Worm (Caenorhabditis elegans) whole organism, late embryonic: ENCODE data around the gene R07E4.3.

Experiments
- F13H6.1 ChIP-seq: sonication (generic microtip); optimal IDR thresholded peaks from 2 replicates; lab custom pipeline; 2016; ENCODE audit warnings: missing genetic modification characterization, missing compliant biosample characterization
- K09A11.1 ChIP-seq: sonication (generic microtip); optimal IDR thresholded peaks from 2 replicates; lab custom pipeline; 2017; ENCODE audit warnings: antibody characterized with exemption, mild to moderate bottlenecking, missing genetic modification characterization, missing compliant biosample characterization; ENCODE audit not compliant: insufficient read depth
- Y22D7AL.16 ChIP-seq: sonication (generic microtip); optimal IDR thresholded peaks from 2 replicates; lab custom pipeline; 2016; ENCODE audit warnings: missing genetic modification characterization, missing compliant biosample characterization
- ceh-14 ChIP-seq: sonication (generic microtip); optimal IDR thresholded peaks from 2 replicates; lab custom pipeline; 2016; ENCODE audit warnings: missing genotype, missing genetic modification characterization, missing compliant biosample characterization
- ceh-18 ChIP-seq: sonication (generic microtip); optimal IDR thresholded peaks from 2 replicates; lab custom pipeline; 2016; ENCODE audit warnings: missing genetic modification characterization, missing compliant biosample characterization
- ceh-19 ChIP-seq: fragments of 200-800 bp; sonication (Bioruptor generic); optimal IDR thresholded peaks from 2 replicates; lab custom pipeline; 2018; ENCODE audit warnings: mild to moderate bottlenecking, missing genetic modification characterization, missing compliant biosample characterization
- ceh-22 ChIP-seq: sonication (generic microtip); optimal IDR thresholded peaks from 2 replicates; lab custom pipeline; 2017; ENCODE audit warnings: missing biosample characterization, missing genetic modification characterization
- ceh-24 ChIP-seq: sonication (generic microtip); optimal IDR thresholded peaks from 2 replicates; lab custom pipeline; 2016; ENCODE audit warnings: mild to moderate bottlenecking, missing genetic modification characterization, missing compliant biosample characterization
- ceh-30 ChIP-seq: fragments of 150-350 bp; optimal IDR thresholded peaks from 2 replicates; lab custom pipeline; 2014; ENCODE audit warnings: missing biosample characterization, missing genetic modification characterization
- ceh-34 ChIP-seq: sonication (generic microtip); optimal IDR thresholded peaks from 2 replicates; lab custom pipeline; 2016; ENCODE audit warnings: mild to moderate bottlenecking, missing genetic modification characterization, missing compliant biosample characterization
- ceh-45 ChIP-seq: fragments of 200-800 bp; sonication (Bioruptor generic); IDR thresholded peaks from 2 replicates; pipeline ENCODE4 v1.3.6; 2022; ENCODE audit warnings: missing genetic modification reagents, missing genetic modification characterization, missing compliant biosample characterization
- ceh-48 ChIP-seq: sonication (generic microtip); optimal IDR thresholded peaks from 2 replicates; lab custom pipeline; 2016; ENCODE audit warnings: missing genetic modification characterization, inconsistent platforms, missing compliant biosample characterization
- elt-2 ChIP-seq: sonication (generic microtip); optimal IDR thresholded peaks from 2 replicates; lab custom pipeline; 2016; ENCODE audit warnings: missing genetic modification reagents, missing genetic modification characterization, missing compliant biosample characterization
- elt-4 ChIP-seq: sonication (generic microtip); optimal IDR thresholded peaks from 2 replicates; lab custom pipeline; 2016; ENCODE audit warnings: missing genetic modification characterization, missing compliant biosample characterization
- ets-4 ChIP-seq: sonication (generic microtip); optimal IDR thresholded peaks from 2 replicates; lab custom pipeline; 2016; ENCODE audit warnings: missing genetic modification characterization, missing compliant biosample characterization
- fax-1 ChIP-seq: sonication (generic microtip); optimal IDR thresholded peaks from 2 replicates; lab custom pipeline; 2016; ENCODE audit warnings: missing genotype, missing genetic modification characterization, missing compliant biosample characterization
- fkh-10 ChIP-seq: fragments of 150-350 bp; optimal IDR thresholded peaks from 2 replicates; lab custom pipeline; 2014; ENCODE audit warnings: missing biosample characterization, missing genetic modification reagents, missing genetic modification characterization
- hlh-13 ChIP-seq: fragments of 200-800 bp; sonication (Bioruptor generic); optimal IDR thresholded peaks from 2 replicates; lab custom pipeline; 2018; ENCODE audit warnings: mild to moderate bottlenecking, missing genetic modification characterization, missing compliant biosample characterization
- hlh-15 ChIP-seq: sonication (generic microtip); optimal IDR thresholded peaks from 2 replicates; lab custom pipeline; 2016; ENCODE audit warnings: missing genetic modification characterization, missing compliant biosample characterization
- hlh-30 ChIP-seq: sonication (generic microtip); optimal IDR thresholded peaks from 2 replicates; lab custom pipeline; 2017; ENCODE audit warnings: antibody characterized with exemption, missing genetic modification characterization, missing compliant biosample characterization; ENCODE audit not compliant: insufficient read depth
- hlh-6 ChIP-seq: sonication (generic microtip); optimal IDR thresholded peaks from 2 replicates; lab custom pipeline; 2016; ENCODE audit warnings: missing genotype, missing genetic modification characterization, missing compliant biosample characterization
- hlh-8 ChIP-seq: sonication (generic microtip); optimal IDR thresholded peaks from 2 replicates; lab custom pipeline; 2016; ENCODE audit warnings: missing genotype, missing genetic modification characterization, missing compliant biosample characterization
- lim-6 ChIP-seq: sonication (generic microtip); optimal IDR thresholded peaks from 2 replicates; lab custom pipeline; 2016; ENCODE audit warnings: missing genetic modification characterization, missing compliant biosample characterization
- lin-11 ChIP-seq: fragments of 200-800 bp; sonication (Bioruptor generic); optimal IDR thresholded peaks from 2 replicates; lab custom pipeline; 2018; ENCODE audit warnings: mild to moderate bottlenecking, missing genetic modification characterization, missing compliant biosample characterization
- mec-3 ChIP-seq: sonication (generic microtip); optimal IDR thresholded peaks from 2 replicates; lab custom pipeline; 2016; ENCODE audit warnings: borderline replicate concordance, missing genetic modification characterization, missing compliant biosample characterization
- nfya-1 ChIP-seq: sonication (generic microtip); optimal IDR thresholded peaks from 2 replicates; lab custom pipeline; 2017; ENCODE audit warnings: missing genetic modification characterization, mild to moderate bottlenecking, missing compliant biosample characterization, antibody characterized with exemption, moderate library complexity
- nhr-11 ChIP-seq: fragments of 150-350 bp; optimal IDR thresholded peaks from 2 replicates; lab custom pipeline; 2014; ENCODE audit warnings: missing biosample characterization, missing genetic modification characterization
- nhr-232 ChIP-seq: sonication (generic microtip); optimal IDR thresholded peaks from 2 replicates; lab custom pipeline; 2016; ENCODE audit warnings: missing genetic modification characterization, missing compliant biosample characterization
- npax-4 ChIP-seq: sonication (generic microtip); optimal IDR thresholded peaks from 2 replicates; lab custom pipeline; 2016; ENCODE audit warnings: missing genetic modification characterization, missing compliant biosample characterization
- odd-2 ChIP-seq: sonication (generic microtip); optimal IDR thresholded peaks from 2 replicates; lab custom pipeline; 2017; ENCODE audit warnings: antibody characterized with exemption, mild to moderate bottlenecking, missing genetic modification characterization, missing compliant biosample characterization
- pag-3 ChIP-seq: sonication (generic microtip); optimal IDR thresholded peaks from 2 replicates; lab custom pipeline; 2016; ENCODE audit warnings: missing compliant biosample characterization, missing genetic modification characterization, borderline replicate concordance
- pat-9 ChIP-seq: fragments of 200-800 bp; sonication (Bioruptor generic); optimal IDR thresholded peaks from 2 replicates; lab custom pipeline; 2018; ENCODE audit warnings: mild to moderate bottlenecking, missing genetic modification characterization, moderate library complexity, missing compliant biosample characterization
- pqm-1 ChIP-seq: sonication (generic microtip); optimal IDR thresholded peaks from 2 replicates; lab custom pipeline; 2016; ENCODE audit warnings: missing genetic modification characterization, missing compliant biosample characterization
- ref-2 ChIP-seq: sonication (generic microtip); optimal IDR thresholded peaks from 2 replicates; lab custom pipeline; 2016; ENCODE audit warnings: missing genetic modification characterization, missing compliant biosample characterization
- sdc-2 ChIP-seq: sonication (generic microtip); optimal IDR thresholded peaks from 2 replicates; lab custom pipeline; 2016; ENCODE audit warnings: missing genotype, missing genetic modification characterization, missing compliant biosample characterization
- tbx-2 ChIP-seq: sonication (generic microtip); optimal IDR thresholded peaks from 2 replicates; lab custom pipeline; 2016; ENCODE audit warnings: missing genetic modification characterization, missing compliant biosample characterization
- ttx-3 ChIP-seq: sonication (generic microtip); optimal IDR thresholded peaks from 2 replicates; lab custom pipeline; 2016; ENCODE audit warnings: missing genetic modification reagents, missing genetic modification characterization, missing compliant biosample characterization
- unc-3 ChIP-seq, 2 experiments: fragments of 200-800 bp in 1 of 2; sonication (Bioruptor generic) in 1 of 2; sonication (generic microtip) in 1 of 2; conservative IDR thresholded peaks in 1 of 2; optimal IDR thresholded peaks in 1 of 2; 2 replicates each; pipeline versions ENCODE4 v1.3.6 to Lab custom; 2016 to 2022; ENCODE audit warnings: missing compliant biosample characterization in 2 of 2, missing genetic modification characterization in 2 of 2, missing genetic modification reagents in 1 of 2
- unc-42 ChIP-seq: sonication (generic microtip); optimal IDR thresholded peaks from 2 replicates; lab custom pipeline; 2016; ENCODE audit warnings: missing genotype, missing genetic modification characterization, missing compliant biosample characterization
- unc-55 ChIP-seq: sonication (generic microtip); optimal IDR thresholded peaks from 2 replicates; lab custom pipeline; 2017; ENCODE audit warnings: missing biosample characterization, missing genetic modification reagents, missing genetic modification characterization
- unc-86 ChIP-seq: sonication (generic microtip); optimal IDR thresholded peaks from 2 replicates; lab custom pipeline; 2016; ENCODE audit warnings: missing genetic modification characterization, missing compliant biosample characterization
- zip-5 ChIP-seq: sonication (generic microtip); optimal IDR thresholded peaks from 2 replicates; lab custom pipeline; 2016; ENCODE audit warnings: missing genetic modification characterization, missing compliant biosample characterization
- ztf-16 ChIP-seq: sonication (generic microtip); optimal IDR thresholded peaks from 2 replicates; lab custom pipeline; 2017; ENCODE audit warnings: missing genetic modification characterization, missing compliant biosample characterization

R07E4.3 gene

ce11 chrX:5984581-5985039 is 31.4 kb downstream of the R07E4.3 start, which contains the start of gene klp-13 (continued):
- TF ChIP-seq K09A11.1, result peak; percentile 61
- peak; percentile 78 for TF ChIP-seq hlh-30 (tag; lab: Kevin White, UChicago)
- TF ChIP-seq ceh-18, result peak; percentile 90
- TF ChIP-seq unc-3 (GFP tag; conservative IDR thresholded peaks at IDR 0.05; lab: Robert Waterston, UW), result no peak
- TF ChIP-seq unc-3 (tag; optimal IDR thresholded peaks at IDR 0.05; lab: Kevin White, UChicago), result no peak
- no peak for TF ChIP-seq pat-9
- TF ChIP-seq odd-2 (tag; lab: Kevin White, UChicago), result no peak
- no peak for TF ChIP-seq elt-4
- no peak for TF ChIP-seq ceh-24 (tag; lab: Kevin White, UChicago)
- peak; percentile 4 for TF ChIP-seq hlh-8
- peak; percentile 14 for TF ChIP-seq F13H6.1 (tag; lab: Kevin White, UChicago)
- TF ChIP-seq ceh-19 (GFP tag; lab: Kevin White, UChicago), result peak; percentile 68
- peak; percentile 65 for TF ChIP-seq unc-42 (tag; lab: Kevin White, UChicago)
- no peak for TF ChIP-seq ceh-30
- no peak for TF ChIP-seq fax-1
- no peak for TF ChIP-seq ttx-3
- peak; percentile 14 for TF ChIP-seq mec-3
- TF ChIP-seq unc-55 (GFP tag; lab: Kevin White, UChicago), result peak; percentile 77
- peak; percentile 64 for TF ChIP-seq ceh-14 (tag; lab: Kevin White, UChicago)
- peak; percentile 41 for TF ChIP-seq pqm-1 (tag; lab: Kevin White, UChicago)
- TF ChIP-seq ceh-22 (tag; lab: Kevin White, UChicago), result no peak
- TF ChIP-seq ceh-48 (tag; lab: Kevin White, UChicago), result no peak
- TF ChIP-seq sdc-2 (tag; lab: Kevin White, UChicago), result peak; percentile 69
- peak; percentile 27 for TF ChIP-seq lim-6 (tag; lab: Kevin White, UChicago)
- TF ChIP-seq ceh-45, result no peak
- no peak for TF ChIP-seq unc-86 (tag; lab: Kevin White, UChicago)
- TF ChIP-seq lin-11, result no peak
- TF ChIP-seq Y22D7AL.16, result no peak
- peak; percentile 74 for TF ChIP-seq ref-2 (tag; lab: Kevin White, UChicago)
- TF ChIP-seq pag-3, result no peak
- TF ChIP-seq zip-5, result no peak
- TF ChIP-seq hlh-6 (tag; lab: Kevin White, UChicago), result peak; percentile 64
- TF ChIP-seq npax-4, result no peak
- TF ChIP-seq nfya-1 (tag; lab: Kevin White, UChicago), result peak; percentile 81
- no peak for TF ChIP-seq ztf-16 (tag; lab: Kevin White, UChicago)
- TF ChIP-seq elt-2 (tag; lab: Kevin White, UChicago), result peak; percentile 9
- TF ChIP-seq tbx-2 (tag; lab: Kevin White, UChicago), result peak; percentile 81
- TF ChIP-seq nhr-232, result no peak
- TF ChIP-seq ceh-34 (tag; lab: Kevin White, UChicago), result peak; percentile 79
- TF ChIP-seq ets-4, result peak; percentile 45

ce11 chrX:5985720-5986119 is 32.5 kb downstream of the R07E4.3 start:
- TF ChIP-seq nhr-11 (tag; lab: Kevin White, UChicago) (no peak), fkh-10 (GFP tag; lab: Kevin White, UChicago) (no peak), elt-2 (tag; lab: Kevin White, UChicago) (peak; percentile 72)

- TF ChIP-seq hlh-13 (GFP tag; lab: Kevin White, UChicago), result no peak
- no peak for TF ChIP-seq sdc-2 (tag; lab: Kevin White, UChicago)
- TF ChIP-seq hlh-15 (tag; lab: Kevin White, UChicago), result no peak
- TF ChIP-seq, all 69 proteins: peak for 0
These were observed 34.7 kb downstream of the R07E4.3 start for ce11 chrX:5987910-5988309.
